Worm (Caenorhabditis elegans) whole organism, late embryonic: Measurements from ENCODE around the gene cwp-5.
A peak's percentile ranks its signal among the peaks of the same experiment; 100 is the strongest.

ENCODE experiments used
- C08G9.2 ChIP-seq: sonication (generic microtip); optimal IDR thresholded peaks from 2 replicates; lab custom pipeline; 2016; ENCODE audit warnings: mild to moderate bottlenecking, missing genetic modification characterization, moderate library complexity, missing compliant biosample characterization
- F13H6.1 ChIP-seq: sonication (generic microtip); optimal IDR thresholded peaks from 2 replicates; lab custom pipeline; 2016; ENCODE audit warnings: missing genetic modification characterization, missing compliant biosample characterization
- K02D7.2 ChIP-seq: sonication (generic microtip); optimal IDR thresholded peaks from 2 replicates; lab custom pipeline; 2017; ENCODE audit warnings: mild to moderate bottlenecking, missing genetic modification characterization, missing compliant biosample characterization
- ceh-18 ChIP-seq: sonication (generic microtip); optimal IDR thresholded peaks from 2 replicates; lab custom pipeline; 2016; ENCODE audit warnings: missing genetic modification characterization, missing compliant biosample characterization
- ceh-19 ChIP-seq: fragments of 200-800 bp; sonication (Bioruptor generic); optimal IDR thresholded peaks from 2 replicates; lab custom pipeline; 2018; ENCODE audit warnings: mild to moderate bottlenecking, missing genetic modification characterization, missing compliant biosample characterization
- ceh-22 ChIP-seq: sonication (generic microtip); optimal IDR thresholded peaks from 2 replicates; lab custom pipeline; 2017; ENCODE audit warnings: missing biosample characterization, missing genetic modification characterization
- ceh-30 ChIP-seq: fragments of 150-350 bp; optimal IDR thresholded peaks from 2 replicates; lab custom pipeline; 2014; ENCODE audit warnings: missing biosample characterization, missing genetic modification characterization
- ceh-31 ChIP-seq: sonication (generic microtip); optimal IDR thresholded peaks from 2 replicates; lab custom pipeline; 2016; ENCODE audit warnings: missing genetic modification characterization, missing compliant biosample characterization
- ceh-34 ChIP-seq: sonication (generic microtip); optimal IDR thresholded peaks from 2 replicates; lab custom pipeline; 2016; ENCODE audit warnings: mild to moderate bottlenecking, missing genetic modification characterization, missing compliant biosample characterization
- ceh-6 ChIP-seq: fragments of 200-800 bp; sonication (Bioruptor generic); optimal IDR thresholded peaks from 2 replicates; lab custom pipeline; 2018; ENCODE audit warnings: mild to moderate bottlenecking, missing genetic modification characterization, missing compliant biosample characterization
- che-1 ChIP-seq: sonication (generic microtip); optimal IDR thresholded peaks from 2 replicates; lab custom pipeline; 2016; ENCODE audit warnings: mild to moderate bottlenecking, missing genetic modification characterization, missing compliant biosample characterization
- dve-1 ChIP-seq: sonication (generic microtip); optimal IDR thresholded peaks from 2 replicates; lab custom pipeline; 2017; ENCODE audit warnings: antibody characterized with exemption, mild to moderate bottlenecking, missing genetic modification characterization, missing compliant biosample characterization
- elt-2 ChIP-seq: sonication (generic microtip); optimal IDR thresholded peaks from 2 replicates; lab custom pipeline; 2016; ENCODE audit warnings: missing genetic modification reagents, missing genetic modification characterization, missing compliant biosample characterization
- ets-4 ChIP-seq: sonication (generic microtip); optimal IDR thresholded peaks from 2 replicates; lab custom pipeline; 2016; ENCODE audit warnings: missing genetic modification characterization, missing compliant biosample characterization
- hlh-13 ChIP-seq: fragments of 200-800 bp; sonication (Bioruptor generic); optimal IDR thresholded peaks from 2 replicates; lab custom pipeline; 2018; ENCODE audit warnings: mild to moderate bottlenecking, missing genetic modification characterization, missing compliant biosample characterization
- hlh-15 ChIP-seq: sonication (generic microtip); optimal IDR thresholded peaks from 2 replicates; lab custom pipeline; 2016; ENCODE audit warnings: missing genetic modification characterization, missing compliant biosample characterization
- hlh-30 ChIP-seq: sonication (generic microtip); optimal IDR thresholded peaks from 2 replicates; lab custom pipeline; 2017; ENCODE audit warnings: antibody characterized with exemption, missing genetic modification characterization, missing compliant biosample characterization; ENCODE audit not compliant: insufficient read depth
- lim-6 ChIP-seq: sonication (generic microtip); optimal IDR thresholded peaks from 2 replicates; lab custom pipeline; 2016; ENCODE audit warnings: missing genetic modification characterization, missing compliant biosample characterization
- nfya-1 ChIP-seq: sonication (generic microtip); optimal IDR thresholded peaks from 2 replicates; lab custom pipeline; 2017; ENCODE audit warnings: missing genetic modification characterization, mild to moderate bottlenecking, missing compliant biosample characterization, antibody characterized with exemption, moderate library complexity
- nhr-11 ChIP-seq: fragments of 150-350 bp; optimal IDR thresholded peaks from 2 replicates; lab custom pipeline; 2014; ENCODE audit warnings: missing biosample characterization, missing genetic modification characterization
- npax-4 ChIP-seq: sonication (generic microtip); optimal IDR thresholded peaks from 2 replicates; lab custom pipeline; 2016; ENCODE audit warnings: missing genetic modification characterization, missing compliant biosample characterization
- odd-2 ChIP-seq: sonication (generic microtip); optimal IDR thresholded peaks from 2 replicates; lab custom pipeline; 2017; ENCODE audit warnings: antibody characterized with exemption, mild to moderate bottlenecking, missing genetic modification characterization, missing compliant biosample characterization
- pag-3 ChIP-seq: sonication (generic microtip); optimal IDR thresholded peaks from 2 replicates; lab custom pipeline; 2016; ENCODE audit warnings: missing compliant biosample characterization, missing genetic modification characterization, borderline replicate concordance
- pax-1 ChIP-seq: fragments of 150-350 bp; optimal IDR thresholded peaks from 2 replicates; lab custom pipeline; 2014; ENCODE audit warnings: missing biosample characterization, missing genetic modification characterization
- pha-4 ChIP-seq: fragments of 150-350 bp; optimal IDR thresholded peaks from 2 replicates; lab custom pipeline; 2018; ENCODE audit warnings: missing biosample characterization, missing genetic modification reagents, missing genetic modification characterization
- pqm-1 ChIP-seq: sonication (generic microtip); optimal IDR thresholded peaks from 2 replicates; lab custom pipeline; 2016; ENCODE audit warnings: missing genetic modification characterization, missing compliant biosample characterization
- ref-2 ChIP-seq: sonication (generic microtip); optimal IDR thresholded peaks from 2 replicates; lab custom pipeline; 2016; ENCODE audit warnings: missing genetic modification characterization, missing compliant biosample characterization
- sox-2 ChIP-seq: fragments of 200-800 bp; sonication (Bioruptor generic); IDR thresholded peaks from 2 replicates; pipeline ENCODE4 v1.3.6; 2022; ENCODE audit warnings: missing genetic modification reagents, missing genetic modification characterization, missing compliant biosample characterization
- sox-4 ChIP-seq: sonication (generic microtip); optimal IDR thresholded peaks from 2 replicates; lab custom pipeline; 2017; ENCODE audit warnings: mild to moderate bottlenecking, missing genetic modification characterization, inconsistent platforms, missing compliant biosample characterization
- syd-9 ChIP-seq: sonication (generic microtip); optimal IDR thresholded peaks from 2 replicates; lab custom pipeline; 2016; ENCODE audit warnings: mild to moderate bottlenecking, missing genetic modification characterization, moderate library complexity, missing compliant biosample characterization
- unc-42 ChIP-seq: sonication (generic microtip); optimal IDR thresholded peaks from 2 replicates; lab custom pipeline; 2016; ENCODE audit warnings: missing genotype, missing genetic modification characterization, missing compliant biosample characterization
- unc-86 ChIP-seq: sonication (generic microtip); optimal IDR thresholded peaks from 2 replicates; lab custom pipeline; 2016; ENCODE audit warnings: missing genetic modification characterization, missing compliant biosample characterization
- zip-5 ChIP-seq: sonication (generic microtip); optimal IDR thresholded peaks from 2 replicates; lab custom pipeline; 2016; ENCODE audit warnings: missing genetic modification characterization, missing compliant biosample characterization

Gene cwp-5

DNA sequence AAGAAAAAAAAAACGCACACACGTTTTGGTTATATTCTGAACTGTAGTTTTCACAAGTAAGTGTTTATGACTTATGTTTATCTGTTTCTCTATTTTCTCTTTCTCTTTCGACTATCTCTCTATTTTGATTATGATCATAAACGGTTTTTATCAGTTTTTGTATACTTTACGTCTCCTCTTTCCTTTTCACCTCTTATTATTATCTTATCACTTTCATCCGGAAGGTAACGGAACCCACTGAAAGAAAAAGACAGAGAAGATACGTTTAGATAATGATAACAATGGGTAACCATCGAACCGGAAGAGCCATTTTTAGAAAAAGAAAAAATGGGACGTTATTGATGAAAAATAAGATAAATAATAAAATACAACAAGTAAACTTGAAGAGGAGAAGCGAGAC lies 24.1 kb downstream of the cwp-5 start:
- TF ChIP-seq ets-4 (tag; lab: Kevin White, UChicago) (no peak), pqm-1 (tag; lab: Kevin White, UChicago) (peak; percentile 14), dve-1 (tag; lab: Kevin White, UChicago) (peak; percentile 0), elt-2 (tag; lab: Kevin White, UChicago) (peak; percentile 97), ceh-34 (no peak)

DNA sequence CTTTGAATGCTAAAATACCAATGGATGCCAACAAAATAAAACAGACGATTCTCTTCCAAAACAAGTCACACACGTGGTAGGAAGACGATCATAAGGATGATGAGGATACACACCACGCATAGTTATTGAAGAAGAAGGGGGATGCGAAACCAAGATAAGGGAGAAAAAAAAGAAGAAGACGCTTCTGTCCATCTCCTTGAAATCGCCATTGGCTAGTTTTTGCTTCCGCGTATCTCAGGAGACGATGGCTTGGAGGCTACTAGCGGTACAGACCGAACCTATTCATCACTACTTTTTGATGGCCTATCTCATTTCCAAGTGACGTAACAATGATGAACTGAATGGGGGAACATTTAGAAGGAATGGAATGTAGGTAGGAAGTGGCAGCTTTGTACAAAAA lies 25.5 kb downstream of the cwp-5 start:
- no peak for TF ChIP-seq ceh-18 (tag; lab: Kevin White, UChicago)
- no peak for TF ChIP-seq hlh-30 (tag; lab: Kevin White, UChicago)
- TF ChIP-seq ceh-19 (GFP tag; lab: Kevin White, UChicago), result no peak
- TF ChIP-seq ceh-31 (tag; lab: Kevin White, UChicago), result no peak
- TF ChIP-seq ref-2 (tag; lab: Kevin White, UChicago), result no peak
- TF ChIP-seq pag-3 (tag; lab: Kevin White, UChicago), result no peak
- no peak for TF ChIP-seq F13H6.1 (tag; lab: Kevin White, UChicago)
- TF ChIP-seq zip-5 (tag; lab: Kevin White, UChicago), result no peak
- no peak for TF ChIP-seq ceh-30 (tag; lab: Kevin White, UChicago)
- no peak for TF ChIP-seq K02D7.2
- TF ChIP-seq unc-42 (tag; lab: Kevin White, UChicago), result no peak
- no peak for TF ChIP-seq pha-4 (tag; lab: Kevin White, UChicago)
- no peak for TF ChIP-seq syd-9 (tag; lab: Kevin White, UChicago)
- TF ChIP-seq nhr-11 (tag; lab: Kevin White, UChicago), result no peak
- TF ChIP-seq unc-86 (tag; lab: Kevin White, UChicago), result no peak
- TF ChIP-seq nfya-1 (tag; lab: Kevin White, UChicago), result no peak
- TF ChIP-seq pqm-1 (tag; lab: Kevin White, UChicago), result no peak
- TF ChIP-seq C08G9.2, result no peak
- TF ChIP-seq lim-6 (tag; lab: Kevin White, UChicago), result no peak
- TF ChIP-seq sox-4, result no peak

DNA sequence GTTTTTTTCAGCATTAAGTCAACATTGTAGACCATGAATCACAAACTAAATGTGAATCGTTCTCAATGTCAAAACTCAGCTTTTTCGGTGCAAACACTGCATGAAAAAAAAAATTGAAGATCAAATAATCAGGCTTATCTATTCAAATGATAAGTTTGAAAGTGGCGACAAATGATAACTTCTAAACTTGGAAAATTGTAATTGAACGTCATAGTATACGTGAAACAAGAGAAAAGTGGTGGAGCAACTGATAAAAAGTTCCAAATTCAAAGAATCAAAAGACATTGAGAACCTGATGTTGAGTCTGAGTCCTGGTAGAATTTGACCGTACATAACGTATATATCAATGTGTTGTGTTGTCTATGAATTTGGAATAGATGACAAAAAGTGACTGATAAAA lies 26.6 kb downstream of the cwp-5 start:
- TF ChIP-seq nhr-11 (tag; lab: Kevin White, UChicago) (no peak), sox-2 (GFP tag; lab: Robert Waterston, UW) (no peak), odd-2 (tag; lab: Kevin White, UChicago) (no peak), lim-6 (tag; lab: Kevin White, UChicago) (no peak), pag-3 (tag; lab: Kevin White, UChicago) (no peak)

DNA sequence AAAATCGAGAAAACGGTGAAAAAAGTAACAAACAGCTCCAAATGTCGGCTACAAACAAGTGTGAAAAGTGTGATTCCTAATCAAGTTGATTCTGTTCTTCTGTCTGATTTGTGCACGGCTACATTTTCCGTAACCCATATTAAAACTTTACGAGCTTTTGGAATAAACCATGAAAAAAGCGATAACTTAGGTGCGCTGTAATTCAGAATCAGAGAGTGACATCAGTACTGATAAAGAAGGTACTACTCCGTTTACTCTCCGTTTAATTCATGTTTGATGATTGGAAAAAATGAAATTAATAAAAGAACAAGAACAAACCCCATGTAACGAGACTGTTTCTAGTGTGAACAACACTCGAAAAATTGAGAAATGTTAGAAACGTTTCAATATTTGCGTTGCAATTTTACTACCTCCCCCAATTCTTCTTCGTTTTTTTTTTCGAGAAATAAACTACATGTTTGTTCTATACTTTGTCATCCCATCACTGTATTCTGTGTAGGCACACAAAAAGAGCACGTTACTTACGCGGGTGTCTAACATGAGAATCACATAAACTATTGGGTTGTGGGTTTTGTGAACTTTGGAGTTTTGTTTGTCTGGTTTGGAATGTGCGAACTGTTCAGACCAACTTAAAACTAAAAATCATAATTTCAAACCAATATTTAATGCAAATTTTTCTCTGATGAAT lies 27.3 kb downstream of the cwp-5 start:
- TF ChIP-seq sox-2 (GFP tag; lab: Robert Waterston, UW), result no peak
- no peak for TF ChIP-seq ceh-6 (GFP tag; lab: Kevin White, UChicago)

DNA sequence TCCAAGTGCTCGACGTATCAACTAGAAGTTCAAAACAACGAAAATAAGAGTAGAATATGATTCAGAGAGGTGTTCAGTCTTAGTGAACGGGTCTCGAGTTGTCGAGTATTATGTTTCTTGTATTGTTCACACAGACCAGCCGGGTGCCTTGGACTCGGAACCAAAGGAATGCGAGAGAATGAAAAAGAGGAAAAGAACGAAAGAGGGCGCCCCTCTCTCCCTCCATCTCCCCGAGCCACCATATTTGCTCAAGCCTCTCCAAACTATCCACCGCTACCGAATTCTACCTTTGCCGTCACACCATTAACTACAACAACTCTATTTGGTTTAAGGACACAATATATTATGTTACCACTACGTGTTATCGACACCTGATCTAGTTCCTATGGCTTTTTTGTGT lies 28.0 kb downstream of the cwp-5 start:
- TF ChIP-seq K02D7.2, result no peak
- peak; percentile 58 for TF ChIP-seq ceh-34
- no peak for TF ChIP-seq unc-86 (tag; lab: Kevin White, UChicago)

DNA sequence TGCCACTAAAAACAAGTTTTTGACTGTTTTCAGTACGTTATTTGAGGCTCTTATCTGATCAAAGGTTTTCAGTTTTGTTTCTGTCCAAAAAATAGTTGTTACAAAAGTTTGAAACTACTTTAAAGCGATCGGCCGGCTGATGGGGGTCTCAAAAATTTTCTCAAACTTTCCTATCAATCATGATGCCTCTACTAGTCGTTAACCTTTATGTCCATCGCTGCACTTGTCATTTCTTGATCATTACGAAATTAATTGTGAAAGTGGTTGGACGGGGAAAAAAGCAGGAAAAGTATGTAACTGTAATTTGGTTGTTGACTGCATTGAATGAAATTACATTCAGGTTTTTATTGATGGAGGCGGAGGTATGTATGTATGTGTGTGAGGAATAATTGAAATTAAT lies 29.9 kb downstream of the cwp-5 start:
- TF ChIP-seq ceh-22 (tag; lab: Kevin White, UChicago), result no peak
- TF ChIP-seq lim-6 (tag; lab: Kevin White, UChicago), result no peak
- TF ChIP-seq C08G9.2, result no peak
- TF ChIP-seq hlh-13 (GFP tag; lab: Kevin White, UChicago), result no peak
- no peak for TF ChIP-seq npax-4 (tag; lab: Kevin White, UChicago)
- no peak for TF ChIP-seq pax-1 (tag; lab: Kevin White, UChicago)
- no peak for TF ChIP-seq hlh-15 (tag; lab: Kevin White, UChicago)
- no peak for TF ChIP-seq che-1 (tag; lab: Kevin White, UChicago)
- TF ChIP-seq hlh-30 (tag; lab: Kevin White, UChicago), result no peak
